Fruit fly (Drosophila melanogaster) whole organism, prepupa: ENCODE results near the gene dpr14.

Experiments used
- Blimp-1 ChIP-seq: fragments of 200-800 bp; sonication (Bioruptor generic); optimal IDR thresholded peaks from 3 replicates; lab custom pipeline; 2017; ENCODE audit warnings: missing biosample characterization, missing genetic modification characterization, mild to moderate bottlenecking, moderate library complexity, missing genetic modification reagents
- CG10631 ChIP-seq: fragments of 200-800 bp; sonication (Bioruptor generic); optimal IDR thresholded peaks from 2 replicates; lab custom pipeline; 2016; ENCODE audit warnings: missing biosample characterization, missing genetic modification characterization
- CG10669 ChIP-seq: fragments of 200-800 bp; sonication (Bioruptor generic); optimal IDR thresholded peaks from 3 replicates; lab custom pipeline; 2018; ENCODE audit warnings: missing biosample characterization, mild to moderate bottlenecking, missing genetic modification characterization, moderate library complexity
- CG11762 ChIP-seq: fragments of 200-800 bp; sonication (Bioruptor generic); optimal IDR thresholded peaks from 3 replicates; lab custom pipeline; 2016; ENCODE audit warnings: missing biosample characterization, missing genetic modification characterization; ENCODE audit not compliant: insufficient read depth
- CG11902 ChIP-seq: fragments of 200-800 bp; sonication (Bioruptor generic); optimal IDR thresholded peaks from 3 replicates; lab custom pipeline; 2016; ENCODE audit warnings: missing biosample characterization, missing genetic modification characterization
- CG15336 ChIP-seq: fragments of 200-800 bp; sonication (Bioruptor generic); IDR thresholded peaks from 2 replicates; pipeline ENCODE4 v1.3.6; 2022; ENCODE audit warnings: missing biosample characterization, missing genetic modification characterization
- CG1621 ChIP-seq: fragments of 200-800 bp; sonication (Bioruptor generic); optimal IDR thresholded peaks from 3 replicates; lab custom pipeline; 2018; ENCODE audit warnings: missing biosample characterization, mild to moderate bottlenecking, missing genetic modification characterization
- CG16779 ChIP-seq: fragments of 200-800 bp; sonication (Bioruptor generic); optimal IDR thresholded peaks from 3 replicates; lab custom pipeline; 2017; ENCODE audit warnings: missing biosample characterization, mild to moderate bottlenecking, missing genetic modification characterization
- CG3032 ChIP-seq: fragments of 200-800 bp; optimal IDR thresholded peaks from 2 replicates; lab custom pipeline; 2019; ENCODE audit warnings: missing biosample characterization, mild to moderate bottlenecking, missing genetic modification characterization, moderate library complexity
- CG3919 ChIP-seq: fragments of 200-800 bp; sonication (Bioruptor generic); optimal IDR thresholded peaks from 3 replicates; lab custom pipeline; 2016; ENCODE audit warnings: missing biosample characterization, missing genetic modification characterization
- CG6163 ChIP-seq: fragments of 200-800 bp; sonication (Bioruptor generic); IDR thresholded peaks from 3 replicates; pipeline ENCODE4 v1.3.6; 2022; ENCODE audit warnings: missing biosample characterization, missing genetic modification characterization
- CG6276 ChIP-seq: fragments of 200-800 bp; sonication (Bioruptor generic); optimal IDR thresholded peaks from 2 replicates; lab custom pipeline; 2017; ENCODE audit warnings: missing biosample characterization, mild to moderate bottlenecking, missing genetic modification characterization
- CG6792 ChIP-seq: fragments of 200-800 bp; sonication (Bioruptor generic); optimal IDR thresholded peaks from 3 replicates; lab custom pipeline; 2016; ENCODE audit warnings: missing biosample characterization, missing genetic modification characterization
- CG6808 ChIP-seq: fragments of 200-800 bp; sonication (Bioruptor generic); optimal IDR thresholded peaks from 3 replicates; lab custom pipeline; 2017; ENCODE audit warnings: missing biosample characterization, missing genetic modification characterization, mild to moderate bottlenecking, moderate library complexity, missing genetic modification reagents
- CG6854 ChIP-seq: fragments of 200-800 bp; sonication (Bioruptor generic); optimal IDR thresholded peaks from 2 replicates; lab custom pipeline; 2017; ENCODE audit warnings: missing biosample characterization, mild to moderate bottlenecking, missing genetic modification characterization
- CG7368 ChIP-seq: fragments of 200-800 bp; sonication (Bioruptor generic); optimal IDR thresholded peaks from 3 replicates; lab custom pipeline; 2016; ENCODE audit warnings: missing biosample characterization, missing genetic modification characterization
- CG8119 ChIP-seq: fragments of 200-800 bp; sonication (Bioruptor generic); IDR thresholded peaks from 3 replicates; pipeline ENCODE4 v1.3.6; 2022; ENCODE audit warnings: missing biosample characterization, missing genetic modification characterization
- CG8319 ChIP-seq: fragments of 200-800 bp; sonication (Bioruptor generic); optimal IDR thresholded peaks from 3 replicates; lab custom pipeline; 2016; ENCODE audit warnings: missing biosample characterization, missing genetic modification characterization
- CG8632 ChIP-seq: fragments of 200-800 bp; sonication (Bioruptor generic); optimal IDR thresholded peaks from 3 replicates; lab custom pipeline; 2016; ENCODE audit warnings: missing biosample characterization, missing genetic modification characterization
- Eip75B ChIP-seq: fragments of 200-800 bp; sonication (Bioruptor generic); optimal IDR thresholded peaks from 3 replicates; lab custom pipeline; 2016; ENCODE audit warnings: missing biosample characterization, missing genetic modification characterization
- Eip78C ChIP-seq: fragments of 200-800 bp; sonication (Bioruptor generic); peaks from one replicate; lab custom pipeline; 2016; ENCODE audit warnings: missing biosample characterization, missing genetic modification characterization
- Eip93F ChIP-seq: fragments of 200-800 bp; sonication (Bioruptor generic); optimal IDR thresholded peaks from 2 replicates; lab custom pipeline; 2016; ENCODE audit warnings: missing biosample characterization, mild to moderate bottlenecking, missing genetic modification characterization
- Ets21C ChIP-seq: fragments of 200-800 bp; sonication (Bioruptor generic); optimal IDR thresholded peaks from 3 replicates; lab custom pipeline; 2016; ENCODE audit warnings: missing biosample characterization, missing genetic modification characterization
- Ets96B ChIP-seq: fragments of 200-800 bp; optimal IDR thresholded peaks from 2 replicates; lab custom pipeline; 2019; ENCODE audit warnings: missing biosample characterization, mild to moderate bottlenecking, missing genetic modification characterization, moderate library complexity
- Gug ChIP-seq: fragments of 200-800 bp; sonication (Bioruptor generic); IDR thresholded peaks from 2 replicates; pipeline ENCODE4 v1.3.6; 2022; ENCODE audit warnings: missing biosample characterization, missing genetic modification characterization
- Hr39 ChIP-seq: fragments of 200-800 bp; sonication (Bioruptor generic); optimal IDR thresholded peaks from 2 replicates; lab custom pipeline; 2016; ENCODE audit warnings: missing biosample characterization, missing genetic modification characterization
- Hr4 ChIP-seq: fragments of 200-800 bp; sonication (Bioruptor generic); optimal IDR thresholded peaks from 3 replicates; lab custom pipeline; 2016; ENCODE audit warnings: missing biosample characterization, missing genetic modification characterization
- Lpt ChIP-seq: fragments of 200-800 bp; sonication (Bioruptor generic); optimal IDR thresholded peaks from 3 replicates; lab custom pipeline; 2016; ENCODE audit warnings: missing biosample characterization, missing genetic modification characterization
- Met ChIP-seq: fragments of 200-800 bp; sonication (Bioruptor generic); optimal IDR thresholded peaks from 3 replicates; lab custom pipeline; 2016; ENCODE audit warnings: missing biosample characterization, missing genetic modification characterization
- OdsH ChIP-seq: fragments of 200-800 bp; sonication (Bioruptor generic); optimal IDR thresholded peaks from 3 replicates; lab custom pipeline; 2016; ENCODE audit warnings: missing biosample characterization, missing genetic modification characterization
- Smox ChIP-seq: fragments of 200-800 bp; sonication (Bioruptor generic); optimal IDR thresholded peaks from 3 replicates; lab custom pipeline; 2016; ENCODE audit warnings: missing biosample characterization, missing genetic modification characterization
- Sox15 ChIP-seq: fragments of 200-800 bp; sonication (Bioruptor generic); optimal IDR thresholded peaks from 3 replicates; lab custom pipeline; 2016; ENCODE audit warnings: missing biosample characterization, missing genetic modification characterization
- achi ChIP-seq: fragments of 200-800 bp; sonication (Bioruptor generic); optimal IDR thresholded peaks from 3 replicates; lab custom pipeline; 2016; ENCODE audit warnings: missing biosample characterization, missing genetic modification characterization
- acj6 ChIP-seq: fragments of 200-800 bp; sonication (Bioruptor generic); optimal IDR thresholded peaks from 3 replicates; lab custom pipeline; 2016; ENCODE audit warnings: missing biosample characterization, missing genetic modification characterization
- cyc ChIP-seq: fragments of 200-800 bp; sonication (Bioruptor generic); optimal IDR thresholded peaks from 3 replicates; lab custom pipeline; 2016; ENCODE audit warnings: missing biosample characterization, missing genetic modification characterization
- dac ChIP-seq: fragments of 200-800 bp; sonication (Bioruptor generic); optimal IDR thresholded peaks from 2 replicates; lab custom pipeline; 2017; ENCODE audit warnings: missing biosample characterization, mild to moderate bottlenecking, missing genetic modification characterization
- esn ChIP-seq: fragments of 200-800 bp; sonication (Bioruptor generic); optimal IDR thresholded peaks from 2 replicates; lab custom pipeline; 2016; ENCODE audit warnings: missing biosample characterization, mild to moderate bottlenecking, missing genetic modification characterization, moderate library complexity
- fd59A ChIP-seq: fragments of 200-800 bp; sonication (Bioruptor generic); optimal IDR thresholded peaks from 2 replicates; lab custom pipeline; 2017; ENCODE audit warnings: missing biosample characterization, mild to moderate bottlenecking, missing genetic modification characterization, missing genetic modification reagents
- pdm3 ChIP-seq: fragments of 200-800 bp; sonication (Bioruptor generic); optimal IDR thresholded peaks from 3 replicates; lab custom pipeline; 2016; ENCODE audit warnings: missing biosample characterization, missing genetic modification characterization
- svp ChIP-seq: fragments of 200-800 bp; sonication (Bioruptor generic); peaks from one replicate; lab custom pipeline; 2016; ENCODE audit warnings: missing biosample characterization, missing genetic modification characterization
- topi ChIP-seq: fragments of 200-800 bp; sonication (Bioruptor generic); optimal IDR thresholded peaks from 3 replicates; lab custom pipeline; 2016; ENCODE audit warnings: missing biosample characterization, missing genetic modification characterization
- vri ChIP-seq: fragments of 200-800 bp; sonication (Bioruptor generic); optimal IDR thresholded peaks from 3 replicates; lab custom pipeline; 2016; ENCODE audit warnings: missing biosample characterization, mild to moderate bottlenecking, missing genetic modification characterization

Gene dpr14

dm6 chrX:7911983-7912630 is 4.0 kb upstream of the dpr14 start, which contains the start of gene snz (continued):
- TF ChIP-seq CG1621 (tag; lab: Kevin White, UChicago) (no peak), Lpt (GFP tag; lab: Kevin White, UChicago) (no peak), CG11902 (GFP tag; lab: Kevin White, UChicago) (no peak), CG6163 (GFP tag; lab: Robert Waterston, UW) (no peak), CG6808 (GFP tag; lab: Kevin White, UChicago) (no peak), Ets21C (GFP tag; lab: Kevin White, UChicago) (no peak), Eip78C (peak; percentile 30), cyc (GFP tag; lab: Kevin White, UChicago) (no peak), Sox15 (GFP tag; lab: Kevin White, UChicago) (no peak), esn (peak; percentile 10), Eip93F (GFP tag; lab: Kevin White, UChicago) (no peak), CG16779 (tag; lab: Kevin White, UChicago) (no peak), CG11762 (GFP tag; lab: Kevin White, UChicago) (no peak)

dm6 chrX:7909482-7909881 is 1.4 kb upstream of the dpr14 start:
- TF ChIP-seq fd59A (no peak), Eip78C (peak; percentile 23), CG10669 (GFP tag; lab: Kevin White, UChicago) (no peak)
- TF ChIP-seq, all 60 proteins: peak for 1

dm6 chrX:7909069-7909389 is 943 bp upstream of the dpr14 start:
- TF ChIP-seq vri (peak; percentile 88), fd59A (no peak)

- TF ChIP-seq CG6276 (GFP tag; lab: Kevin White, UChicago) (peak; percentile 47), Eip75B (GFP tag; lab: Kevin White, UChicago) (peak; percentile 17), CG15336 (peak; percentile 46; the same call in 1 of the 2 replicates), Lpt (GFP tag; lab: Kevin White, UChicago) (no peak), achi (peak; percentile 38), CG16779 (tag; lab: Kevin White, UChicago) (no peak), CG8632 (GFP tag; lab: Kevin White, UChicago) (peak; percentile 41), Gug (GFP tag; lab: Robert Waterston, UW) (peak; percentile 15; the same call in 1 of the 2 replicates), acj6 (GFP tag; lab: Kevin White, UChicago) (peak; percentile 42), dac (GFP tag; lab: Kevin White, UChicago) (no peak), Smox (peak; percentile 30), CG10631 (GFP tag; lab: Kevin White, UChicago) (peak; percentile 47), CG6792 (peak; percentile 16), CG6854 (peak; percentile 83), topi (GFP tag; lab: Kevin White, UChicago) (peak; percentile 36), Eip93F (GFP tag; lab: Kevin White, UChicago) (peak; percentile 34), CG7368 (GFP tag; lab: Kevin White, UChicago) (peak; percentile 30), Ets21C (GFP tag; lab: Kevin White, UChicago) (peak; percentile 2), svp (peak; percentile 64), Hr39 (GFP tag; lab: Kevin White, UChicago) (peak; percentile 22), CG3919 (GFP tag; lab: Kevin White, UChicago) (peak; percentile 68), cyc (GFP tag; lab: Kevin White, UChicago) (peak; percentile 28), Sox15 (GFP tag; lab: Kevin White, UChicago) (no peak), Ets96B (no peak), Met (GFP tag; lab: Kevin White, UChicago) (peak; percentile 44), OdsH (peak; percentile 23), CG8319 (peak; percentile 6), CG6163 (GFP tag; lab: Robert Waterston, UW) (peak; percentile 70), CG3032 (peak; percentile 38), CG11902 (GFP tag; lab: Kevin White, UChicago) (no peak), vri (peak; percentile 40), CG10669 (GFP tag; lab: Kevin White, UChicago) (peak; percentile 43), CG8119 (GFP tag; lab: Robert Waterston, UW) (no peak), pdm3 (peak; percentile 33), Blimp-1 (GFP tag; lab: Kevin White, UChicago) (no peak), Hr4 (GFP tag; lab: Kevin White, UChicago) (no peak)
Measured at dm6 chrX:7901153-7902038, 6.7 kb downstream of the dpr14 start, which contains the start of the genes RpS6 and bys. RpS6 (minus strand) TSS chrX:7901331. bys (plus strand) TSS chrX:7901880.
